Worm (Caenorhabditis elegans) whole organism, mixed stage, embryonic: Measurements from ENCODE around the gene F54D8.10.
A peak's percentile ranks its signal among the peaks of the same experiment; 100 is the strongest.

Experiments
- M03D4.4 ChIP-seq: sonication (generic microtip); optimal IDR thresholded peaks from 2 replicates; lab custom pipeline; 2017; ENCODE audit warnings: mild to moderate bottlenecking, missing genetic modification characterization, missing compliant biosample characterization
- elt-3 ChIP-seq: fragments of 150-350 bp; optimal IDR thresholded peaks from 2 replicates; lab custom pipeline; 2014; ENCODE audit warnings: missing biosample characterization, missing genetic modification characterization
- mep-1 ChIP-seq: fragments of 150-350 bp; optimal IDR thresholded peaks from 2 replicates; lab custom pipeline; 2017; ENCODE audit warnings: missing biosample characterization, missing genetic modification reagents, missing genetic modification characterization, inconsistent platforms
- nhr-76 ChIP-seq: sonication (generic microtip); optimal IDR thresholded peaks from 2 replicates; lab custom pipeline; 2017; ENCODE audit warnings: missing biosample characterization, missing genetic modification characterization
- sem-2 ChIP-seq: fragments of 200-800 bp; sonication (Bioruptor generic); optimal IDR thresholded peaks from 2 replicates; lab custom pipeline; 2018; ENCODE audit warnings: mild to moderate bottlenecking, missing genetic modification characterization, missing compliant biosample characterization
- snpc-4 ChIP-seq: fragments of 150-350 bp; optimal IDR thresholded peaks from 2 replicates; lab custom pipeline; 2014; ENCODE audit warnings: missing biosample characterization, missing genetic modification characterization
- unc-62 ChIP-seq: fragments of 150-350 bp; optimal IDR thresholded peaks from 2 replicates; lab custom pipeline; 2014; ENCODE audit warnings: missing biosample characterization, missing genetic modification reagents, missing genetic modification characterization
- ztf-11 ChIP-seq: fragments of 150-350 bp; optimal IDR thresholded peaks from 2 replicates; lab custom pipeline; 2014; ENCODE audit warnings: missing biosample characterization, missing genetic modification characterization

DNA sequence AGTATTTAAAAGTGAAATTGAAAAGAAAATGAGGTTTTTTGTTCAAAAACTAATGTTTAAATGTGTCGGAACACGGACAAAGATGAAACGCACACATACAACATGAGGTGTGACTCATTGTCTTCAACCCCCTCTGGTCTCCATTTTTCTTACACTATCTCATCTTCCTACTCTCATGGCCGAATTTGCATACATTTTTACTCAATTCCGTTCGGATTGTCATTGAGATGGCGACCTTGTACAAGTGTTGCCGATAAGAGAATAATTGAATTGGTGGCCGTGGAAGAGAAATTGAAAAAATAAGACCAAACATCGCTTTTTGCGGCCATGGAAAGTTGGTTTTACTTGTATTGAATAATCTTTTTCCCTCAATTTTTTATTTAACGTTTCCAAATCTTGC is 47.4 kb upstream of the F54D8.10 start, which contains the start of gene txbp-3:
- TF ChIP-seq elt-3 (tag; lab: Kevin White, UChicago) (no peak), snpc-4 (tag; lab: Kevin White, UChicago) (no peak), unc-62 (GFP tag; lab: Kevin White, UChicago) (no peak), M03D4.4 (no peak), nhr-76 (tag; lab: Kevin White, UChicago) (no peak), sem-2 (GFP tag; lab: Kevin White, UChicago) (no peak), mep-1 (peak; percentile 63), ztf-11 (tag; lab: Kevin White, UChicago) (no peak)
